Worm (Caenorhabditis elegans) whole organism, late embryonic: ENCODE results near the gene srh-218.

Experiments used
- K09A11.1 ChIP-seq: sonication (generic microtip); optimal IDR thresholded peaks from 2 replicates; lab custom pipeline; 2017; ENCODE audit warnings: antibody characterized with exemption, mild to moderate bottlenecking, missing genetic modification characterization, missing compliant biosample characterization; ENCODE audit not compliant: insufficient read depth
- ama-1 ChIP-seq: fragments of 150-350 bp; optimal IDR thresholded peaks from 2 replicates; lab custom pipeline; 2014
- ceh-30 ChIP-seq: fragments of 150-350 bp; optimal IDR thresholded peaks from 2 replicates; lab custom pipeline; 2014; ENCODE audit warnings: missing biosample characterization, missing genetic modification characterization
- ets-4 ChIP-seq: sonication (generic microtip); optimal IDR thresholded peaks from 2 replicates; lab custom pipeline; 2016; ENCODE audit warnings: missing genetic modification characterization, missing compliant biosample characterization
- fkh-10 ChIP-seq: fragments of 150-350 bp; optimal IDR thresholded peaks from 2 replicates; lab custom pipeline; 2014; ENCODE audit warnings: missing biosample characterization, missing genetic modification reagents, missing genetic modification characterization
- hlh-8 ChIP-seq: sonication (generic microtip); optimal IDR thresholded peaks from 2 replicates; lab custom pipeline; 2016; ENCODE audit warnings: missing genotype, missing genetic modification characterization, missing compliant biosample characterization
- nhr-11 ChIP-seq: fragments of 150-350 bp; optimal IDR thresholded peaks from 2 replicates; lab custom pipeline; 2014; ENCODE audit warnings: missing biosample characterization, missing genetic modification characterization
- odd-2 ChIP-seq: sonication (generic microtip); optimal IDR thresholded peaks from 2 replicates; lab custom pipeline; 2017; ENCODE audit warnings: antibody characterized with exemption, mild to moderate bottlenecking, missing genetic modification characterization, missing compliant biosample characterization
- pax-1 ChIP-seq: fragments of 150-350 bp; optimal IDR thresholded peaks from 2 replicates; lab custom pipeline; 2014; ENCODE audit warnings: missing biosample characterization, missing genetic modification characterization
- sox-4 ChIP-seq: sonication (generic microtip); optimal IDR thresholded peaks from 2 replicates; lab custom pipeline; 2017; ENCODE audit warnings: mild to moderate bottlenecking, missing genetic modification characterization, inconsistent platforms, missing compliant biosample characterization
- tbx-2 ChIP-seq: sonication (generic microtip); optimal IDR thresholded peaks from 2 replicates; lab custom pipeline; 2016; ENCODE audit warnings: missing genetic modification characterization, missing compliant biosample characterization

DNA sequence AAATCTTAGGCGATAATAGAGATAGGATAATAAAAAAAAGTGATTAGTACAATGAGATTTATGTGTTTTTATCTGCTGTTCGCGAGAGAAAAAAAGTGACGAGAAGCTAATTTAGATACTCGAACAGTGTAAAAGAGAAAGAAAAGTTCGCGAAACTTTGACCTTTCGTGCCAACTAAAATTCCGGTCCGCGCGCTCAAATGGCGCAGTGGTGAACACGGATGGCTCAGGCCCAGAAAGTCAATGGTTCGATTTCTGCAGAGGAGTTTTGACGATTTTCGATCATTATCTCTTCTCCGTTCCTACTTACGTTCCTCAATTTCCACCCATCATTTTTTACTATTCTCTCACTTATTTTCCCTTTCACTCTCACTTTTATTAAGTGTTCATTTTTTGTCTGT, 22.7 kb downstream of the srh-218 start:
- TF ChIP-seq hlh-8 (tag; lab: Kevin White, UChicago): no peak
- TF ChIP-seq ama-1: no peak
- no peak for TF ChIP-seq pax-1 (tag; lab: Kevin White, UChicago)
- TF ChIP-seq fkh-10 (GFP tag; lab: Kevin White, UChicago): no peak
- no peak for TF ChIP-seq odd-2 (tag; lab: Kevin White, UChicago)
- no peak for TF ChIP-seq K09A11.1 (tag; lab: Kevin White, UChicago)
- no peak for TF ChIP-seq ceh-30
- TF ChIP-seq ets-4 (tag; lab: Kevin White, UChicago): no peak
- no peak for TF ChIP-seq tbx-2 (tag; lab: Kevin White, UChicago)
- TF ChIP-seq sox-4: no peak
- TF ChIP-seq nhr-11 (tag; lab: Kevin White, UChicago): no peak
